Worm (Caenorhabditis elegans): ENCODE data around the gene thoc-1.

- TF ChIP-seq ztf-29 (GFP tag; IDR thresholded peaks at IDR 0.05): no peak
- TF ChIP-seq tab-1 (GFP tag; IDR thresholded peaks at IDR 0.05): no peak
- TF ChIP-seq med-1 (GFP tag; optimal IDR thresholded peaks at IDR 0.05; ENCODE audit: insufficient read depth): no peak
- TF ChIP-seq klf-2 (GFP tag; conservative IDR thresholded peaks at IDR 0.05): no peak
- no peak for TF ChIP-seq flt-1 (GFP tag; IDR thresholded peaks at IDR 0.05)
- TF ChIP-seq cog-1 (tag; optimal IDR thresholded peaks at IDR 0.05): no peak
Measured at ce11 chrII:684811-685210, 17.1 kb upstream of the thoc-1 start, which contains the start of gene T02H6.5.
